Worm (Caenorhabditis elegans) whole organism, L3 larva: ENCODE data around the gene vab-8.

ENCODE experiments used
- ZK546.5 ChIP-seq: sonication (generic microtip); optimal IDR thresholded peaks from 2 replicates; lab custom pipeline; 2017; ENCODE audit warnings: missing biosample characterization, missing genetic modification characterization
- ceh-82 ChIP-seq: fragments of 150-350 bp; optimal IDR thresholded peaks from 2 replicates; lab custom pipeline; 2014; ENCODE audit warnings: missing biosample characterization, missing genetic modification characterization
- fkh-10 ChIP-seq: sonication (generic microtip); optimal IDR thresholded peaks from 2 replicates; lab custom pipeline; 2017; ENCODE audit warnings: missing biosample characterization, missing genetic modification reagents, missing genetic modification characterization
- nhr-12 ChIP-seq: fragments of 150-350 bp; optimal IDR thresholded peaks from 2 replicates; lab custom pipeline; 2014; ENCODE audit warnings: missing biosample characterization, missing genetic modification characterization
- sea-2 ChIP-seq: fragments of 150-350 bp; sonication (generic microtip); optimal IDR thresholded peaks from 4 replicates; lab custom pipeline; 2014; ENCODE audit warnings: missing biosample characterization, missing genetic modification reagents, missing genetic modification characterization

DNA sequence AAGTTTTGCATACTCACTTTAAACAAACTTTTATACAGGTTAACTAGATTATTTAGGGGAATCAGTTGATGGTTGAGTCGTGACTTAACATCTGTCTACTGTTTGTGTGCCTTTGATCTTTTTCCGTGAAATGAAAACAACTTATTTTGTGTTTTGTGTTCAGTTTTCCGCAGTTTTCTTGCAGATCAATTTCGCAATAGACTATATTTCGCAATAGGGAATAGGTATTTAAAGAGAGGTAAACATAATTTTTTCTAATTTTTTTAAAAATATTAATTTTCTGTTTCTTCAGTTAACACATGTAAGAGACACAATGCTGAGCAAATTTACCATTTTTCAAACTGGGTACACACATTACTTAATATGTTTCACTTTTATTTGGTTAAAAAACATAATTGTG, 48.2 kb downstream of the vab-8 start, which contains the start of gene tbb-6:
- TF ChIP-seq ceh-82 (no peak), ZK546.5 (no peak), sea-2 (no peak), fkh-10 (GFP tag; lab: Kevin White, UChicago) (no peak), nhr-12 (tag; lab: Kevin White, UChicago) (no peak)
